Worm (Caenorhabditis elegans): ENCODE measurements around the gene F47B7.5.

DNA sequence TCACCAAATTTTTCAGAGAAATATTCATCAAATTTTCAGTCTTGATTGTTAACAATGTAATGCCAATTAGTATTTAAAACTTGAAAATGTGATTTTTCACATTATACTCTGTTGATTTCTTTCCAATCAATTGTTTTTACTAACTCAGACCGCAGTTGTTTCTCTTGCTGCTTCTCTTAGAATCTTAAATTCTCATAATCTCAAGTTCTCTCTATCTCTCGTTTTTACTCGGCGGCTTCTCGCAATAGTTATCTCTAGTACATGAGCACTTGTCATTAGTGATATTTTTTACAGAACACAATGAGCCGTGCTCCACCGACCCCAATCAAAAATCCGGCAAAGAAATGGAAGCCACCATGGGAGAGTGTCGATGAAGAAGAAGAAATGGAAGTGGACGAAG lies 38.5 kb upstream of the F47B7.5 start, which contains the start of gene F35A5.1:
- TF ChIP-seq ztf-23 (GFP tag; IDR thresholded peaks at IDR 0.05) (no peak), flt-1 (GFP tag; IDR thresholded peaks at IDR 0.05) (no peak), T22C8.4 (GFP tag; IDR thresholded peaks at IDR 0.05) (no peak)

Measured in whole organism, midembryonic.